Worm (Caenorhabditis elegans) whole organism, L1 larva: ENCODE measurements around the gene F42A10.5.

Experiments used
- lin-13 ChIP-seq: fragments of 150-350 bp; optimal IDR thresholded peaks from 2 replicates; lab custom pipeline; 2014; ENCODE audit warnings: missing biosample characterization, missing genetic modification reagents, missing genetic modification characterization
- lin-15B ChIP-seq: fragments of 150-350 bp; sonication (generic microtip); optimal IDR thresholded peaks from 3 replicates; lab custom pipeline; 2014; ENCODE audit warnings: missing biosample characterization, missing genetic modification characterization
- lsy-2 ChIP-seq, 2 experiments: fragments of 150-350 bp; optimal IDR thresholded peaks; 2 replicates each; lab custom pipeline; 2014; ENCODE audit warnings: missing biosample characterization in 2 of 2, missing genetic modification characterization in 2 of 2
- nhr-11 ChIP-seq: fragments of 150-350 bp; optimal IDR thresholded peaks from 2 replicates; lab custom pipeline; 2014; ENCODE audit warnings: missing biosample characterization, missing genetic modification characterization
- nhr-28 ChIP-seq: fragments of 150-350 bp; optimal IDR thresholded peaks from 2 replicates; lab custom pipeline; 2014; ENCODE audit warnings: missing biosample characterization, missing genetic modification characterization
- nhr-76 ChIP-seq: sonication (generic microtip); optimal IDR thresholded peaks from 2 replicates; lab custom pipeline; 2017; ENCODE audit warnings: missing biosample characterization, missing genetic modification characterization

DNA sequence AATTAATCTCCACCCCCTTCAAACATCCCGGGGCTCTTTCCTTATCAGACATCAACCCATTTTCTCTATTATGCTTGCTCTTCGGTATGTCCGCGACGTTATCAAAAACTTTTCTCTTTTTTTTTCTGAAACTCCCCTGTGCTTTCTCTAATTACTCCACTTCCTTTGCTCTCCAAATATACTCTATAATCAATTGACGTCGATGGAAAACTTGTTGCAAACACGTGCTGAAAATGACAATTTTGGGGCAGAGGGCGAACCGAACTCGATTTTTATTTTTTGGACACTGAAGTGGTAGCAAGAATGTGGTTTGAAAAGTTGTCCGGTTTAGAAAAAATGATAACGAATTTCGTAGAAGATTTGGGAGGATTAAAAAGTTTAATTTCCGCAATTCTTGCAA is 5.8 kb upstream of the F42A10.5 start:
- no peak for TF ChIP-seq nhr-11 (tag; lab: Kevin White, UChicago)
- TF ChIP-seq lin-13, result no peak
- no peak for TF ChIP-seq nhr-76
- TF ChIP-seq lin-15B (tag; lab: Kevin White, UChicago), result no peak
- TF ChIP-seq nhr-28 (tag; lab: Kevin White, UChicago), result no peak
- TF ChIP-seq lsy-2 (tag; optimal IDR thresholded peaks at IDR 0.05; lab: Kevin White, UChicago), result no peak
